Worm (Caenorhabditis elegans) whole organism, L4 larva: Measurements from ENCODE around the gene try-12.

Source experiments
- ama-1 ChIP-seq: fragments of 150-350 bp; optimal IDR thresholded peaks from 2 replicates; lab custom pipeline; 2014; ENCODE audit warnings: inconsistent platforms, mixed read lengths
- ces-1 ChIP-seq: fragments of 150-350 bp; sonication (generic microtip); optimal IDR thresholded peaks from 4 replicates; lab custom pipeline; 2014; ENCODE audit warnings: missing biosample characterization, missing genetic modification reagents, missing genetic modification characterization
- daf-12 ChIP-seq: fragments of 150-350 bp; optimal IDR thresholded peaks from 2 replicates; lab custom pipeline; 2014; ENCODE audit warnings: missing biosample characterization, missing genetic modification reagents, missing genetic modification characterization
- fos-1 ChIP-seq: fragments of 150-350 bp; optimal IDR thresholded peaks from 2 replicates; lab custom pipeline; 2014; ENCODE audit warnings: missing biosample characterization, missing genetic modification characterization
- lim-7 ChIP-seq: fragments of 200-800 bp; sonication (Bioruptor generic); IDR thresholded peaks from 2 replicates; pipeline ENCODE4 v1.3.6; 2022; ENCODE audit warnings: missing genetic modification characterization, missing compliant biosample characterization
- madf-9 ChIP-seq: fragments of 200-800 bp; sonication (Bioruptor generic); conservative IDR thresholded peaks from 2 replicates; pipeline ENCODE4 v1.3.6; 2022; ENCODE audit warnings: missing genetic modification reagents, missing genetic modification characterization, missing compliant biosample characterization
- nhr-10 ChIP-seq: fragments of 150-350 bp; optimal IDR thresholded peaks from 2 replicates; lab custom pipeline; 2014; ENCODE audit warnings: missing biosample characterization, missing genetic modification characterization
- nhr-237 ChIP-seq: sonication (generic microtip); optimal IDR thresholded peaks from 2 replicates; lab custom pipeline; 2017; ENCODE audit warnings: missing biosample characterization, missing genetic modification characterization
- nhr-76 ChIP-seq: fragments of 150-350 bp; optimal IDR thresholded peaks from 2 replicates; lab custom pipeline; 2014; ENCODE audit warnings: missing biosample characterization, missing genetic modification characterization
- pha-4 ChIP-seq, 2 experiments: fragments of 150-350 bp in 1 of 2; fragments of 200-800 bp in 1 of 2; sonication (Bioruptor generic) in 1 of 2; IDR thresholded peaks in 1 of 2; optimal IDR thresholded peaks in 1 of 2; 2 replicates each; pipeline versions ENCODE4 v1.3.6 to Lab custom; 2014 to 2022; ENCODE audit warnings: missing genetic modification characterization in 2 of 2, missing genetic modification reagents in 2 of 2, missing biosample characterization in 1 of 2, missing compliant biosample characterization in 1 of 2
- skn-1 ChIP-seq: fragments of 150-350 bp; optimal IDR thresholded peaks from 2 replicates; lab custom pipeline; 2014; ENCODE audit warnings: missing biosample characterization, missing genetic modification characterization
- unc-130 ChIP-seq: sonication (generic microtip); optimal IDR thresholded peaks from 2 replicates; lab custom pipeline; 2016; ENCODE audit warnings: missing genetic modification reagents, missing genetic modification characterization, missing compliant biosample characterization
- zip-2 ChIP-seq: fragments of 150-350 bp; optimal IDR thresholded peaks from 2 replicates; lab custom pipeline; 2014; ENCODE audit warnings: missing biosample characterization, missing genetic modification characterization

- TF ChIP-seq skn-1 (tag; lab: Kevin White, UChicago): no peak
- TF ChIP-seq zip-2 (tag; lab: Kevin White, UChicago): no peak
- TF ChIP-seq madf-9 (GFP tag; lab: Robert Waterston, UW): no peak
- no peak for TF ChIP-seq pha-4 (GFP tag; IDR thresholded peaks at IDR 0.05; lab: Robert Waterston, UW)
- TF ChIP-seq pha-4 (tag; optimal IDR thresholded peaks at IDR 0.05; lab: Kevin White, UChicago): no peak
- TF ChIP-seq unc-130 (GFP tag; lab: Kevin White, UChicago): no peak
- no peak for TF ChIP-seq ces-1 (GFP tag; lab: Kevin White, UChicago)
- no peak for TF ChIP-seq nhr-237 (tag; lab: Kevin White, UChicago)
- TF ChIP-seq ama-1: no peak
- no peak for TF ChIP-seq nhr-10 (tag; lab: Kevin White, UChicago)
- no peak for TF ChIP-seq daf-12 (tag; lab: Kevin White, UChicago)
- TF ChIP-seq nhr-76 (tag; lab: Kevin White, UChicago): no peak
- TF ChIP-seq fos-1: no peak
- no peak for TF ChIP-seq lim-7 (GFP tag; lab: Robert Waterston, UW)
These were observed 48.6 kb upstream of the try-12 start, which contains the start of gene srx-60 for ce11 chrV:7400588-7400987.
